Worm (Caenorhabditis elegans) whole organism, L3 larva: ENCODE results near the gene F26D11.1.

Source experiments
- ZK546.5 ChIP-seq: sonication (generic microtip); optimal IDR thresholded peaks from 2 replicates; lab custom pipeline; 2017; ENCODE audit warnings: missing biosample characterization, missing genetic modification characterization
- elt-2 ChIP-seq: sonication (generic microtip); optimal IDR thresholded peaks from 2 replicates; lab custom pipeline; 2016; ENCODE audit warnings: missing genetic modification reagents, mild to moderate bottlenecking, missing genetic modification characterization, missing compliant biosample characterization
- jun-1 ChIP-seq: fragments of 150-350 bp; optimal IDR thresholded peaks from 2 replicates; lab custom pipeline; 2014; ENCODE audit warnings: missing biosample characterization, missing genetic modification reagents, missing genetic modification characterization
- pha-4 ChIP-seq: fragments of 150-350 bp; optimal IDR thresholded peaks from 2 replicates; lab custom pipeline; 2014; ENCODE audit warnings: missing biosample characterization, missing genetic modification reagents, missing genetic modification characterization

DNA sequence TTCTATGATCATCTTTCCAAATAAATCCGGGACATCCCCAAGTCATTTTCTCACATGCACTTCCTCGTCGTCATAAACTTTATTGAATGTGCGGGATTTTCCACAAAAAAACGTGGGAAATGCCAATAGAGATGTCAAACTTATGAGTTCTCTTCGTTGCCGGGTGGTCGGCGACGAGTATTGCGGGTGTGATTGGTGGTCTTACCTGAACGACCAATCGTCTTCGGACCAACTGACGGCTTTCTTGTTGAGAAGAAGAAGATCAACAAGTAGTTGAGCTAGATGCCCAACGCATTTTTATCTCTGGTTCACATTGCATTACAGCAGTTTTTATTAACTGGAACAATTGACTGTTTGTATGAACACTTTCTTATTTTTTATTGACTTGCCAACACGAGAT, 13.8 kb downstream of the F26D11.1 start:
- TF ChIP-seq ZK546.5 (no peak), elt-2 (no peak), jun-1 (tag; lab: Kevin White, UChicago) (no peak), pha-4 (tag; lab: Kevin White, UChicago) (no peak)
